Worm (Caenorhabditis elegans): ENCODE measurements around the gene srw-136.

- TF ChIP-seq nhr-28 (tag; optimal IDR thresholded peaks at IDR 0.05) (no peak), ztf-4 (tag; optimal IDR thresholded peaks at IDR 0.05) (no peak), tbx-2 (tag; optimal IDR thresholded peaks at IDR 0.05) (no peak)
Observed at ce11 chrV:2964786-2965185, 45.6 kb downstream of the srw-136 start, which contains the start of gene srh-88.

All from whole organism, L1 larva.